Worm (Caenorhabditis elegans): ENCODE results near the gene grl-27.

DNA sequence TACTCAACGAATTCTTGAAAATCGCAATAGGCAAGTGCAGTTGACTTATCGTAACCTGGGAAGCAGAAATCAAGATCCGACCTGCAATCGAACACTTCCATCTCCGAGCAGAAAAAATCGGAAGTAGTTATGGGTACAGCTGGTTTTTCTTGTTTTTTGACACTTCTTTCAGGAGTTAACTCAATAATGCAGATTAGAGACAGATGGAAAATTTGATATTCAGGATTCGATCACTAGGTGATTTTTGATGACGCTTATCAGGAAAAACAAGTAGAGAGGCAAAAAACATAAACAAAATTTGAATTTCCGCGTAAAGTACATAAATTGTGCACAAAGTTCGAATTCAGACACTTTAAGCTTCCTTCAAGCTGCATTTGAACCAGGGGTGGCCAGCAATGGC lies 26.9 kb downstream of the grl-27 start, which contains the start of gene srw-130:
- no peak for TF ChIP-seq klf-2 (GFP tag; conservative IDR thresholded peaks at IDR 0.05)
- no peak for TF ChIP-seq flt-1 (GFP tag; IDR thresholded peaks at IDR 0.05)
- TF ChIP-seq med-1 (GFP tag; optimal IDR thresholded peaks at IDR 0.05; ENCODE audit: insufficient read depth) = no peak
- TF ChIP-seq ref-1 (GFP tag; conservative IDR thresholded peaks at IDR 0.05) = no peak
- no peak for TF ChIP-seq ztf-23 (GFP tag; IDR thresholded peaks at IDR 0.05)
